Fruit fly (Drosophila melanogaster): ENCODE data around the gene Cyp4e3.
A peak's percentile ranks its signal among the peaks of the same experiment; 100 is the strongest.

Gene Cyp4e3

DNA sequence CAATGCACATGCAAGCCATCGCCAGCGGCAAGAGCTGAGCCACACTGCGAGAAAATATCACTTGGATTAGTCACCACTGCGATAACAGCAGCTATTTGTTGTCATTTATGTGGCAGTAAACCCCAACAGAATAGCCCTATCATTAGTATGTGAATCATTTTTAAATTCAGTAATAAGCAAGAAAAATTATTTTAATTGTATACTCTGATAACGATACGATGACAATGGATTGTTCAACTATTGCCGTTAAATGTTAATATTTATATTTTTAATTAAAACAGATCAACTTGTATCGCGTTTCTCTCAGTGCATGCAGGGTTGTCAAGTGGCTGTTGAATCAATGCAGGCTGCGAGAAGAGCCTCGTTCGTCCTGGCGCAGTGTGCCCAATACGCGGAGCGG lies 12.1 kb downstream of the Cyp4e3 start (continued):
- TF ChIP-seq dmrt99B (tag; optimal IDR thresholded peaks at IDR 0.05), result peak; percentile 45
- no peak for TF ChIP-seq Ravus (GFP tag; IDR thresholded peaks at IDR 0.05)
- TF ChIP-seq peb (GFP tag; IDR thresholded peaks at IDR 0.05), result no peak
- no peak for TF ChIP-seq CoRest (tag; optimal IDR thresholded peaks at IDR 0.05)
- no peak for TF ChIP-seq hbn (GFP tag; IDR thresholded peaks at IDR 0.05; ENCODE audit: partially characterized antibody)
- no peak for TF ChIP-seq Gsc (GFP tag; IDR thresholded peaks at IDR 0.05)
- TF ChIP-seq Side (GFP tag; optimal IDR thresholded peaks at IDR 0.05), result no peak
- peak; percentile 29; the same call in 1 of the 2 replicates for TF ChIP-seq CG14441 (GFP tag; IDR thresholded peaks at IDR 0.05)
- TF ChIP-seq ash1 (GFP tag; optimal IDR thresholded peaks at IDR 0.05), result no peak
- no peak for TF ChIP-seq crol (GFP tag; IDR thresholded peaks at IDR 0.05)
- no peak for TF ChIP-seq CG17385 (GFP tag; optimal IDR thresholded peaks at IDR 0.05)
- TF ChIP-seq toy (GFP tag; IDR thresholded peaks at IDR 0.05), result no peak
- TF ChIP-seq CG30020 (tag; optimal IDR thresholded peaks at IDR 0.05), result no peak
- no peak for TF ChIP-seq gt (GFP tag; IDR thresholded peaks at IDR 0.05)
- no peak for TF ChIP-seq CG14860 (GFP tag; IDR thresholded peaks at IDR 0.05; ENCODE audit: partially characterized antibody)
- no peak for TF ChIP-seq Hand (GFP tag; optimal IDR thresholded peaks at IDR 0.05)
- TF ChIP-seq CG4854 (GFP tag; optimal IDR thresholded peaks at IDR 0.05), result no peak
- TF ChIP-seq Jarid2 (GFP tag; optimal IDR thresholded peaks at IDR 0.05), result no peak
- TF ChIP-seq eve (GFP tag; optimal IDR thresholded peaks at IDR 0.05), result no peak
- no peak for TF ChIP-seq Pdp1 (GFP tag; optimal IDR thresholded peaks at IDR 0.05)
- peak; percentile 14 for TF ChIP-seq CG7556 (GFP tag; optimal IDR thresholded peaks at IDR 0.05)
- TF ChIP-seq CG7372 (GFP tag; IDR thresholded peaks at IDR 0.05), result no peak
- no peak for TF ChIP-seq CG15601 (tag; optimal IDR thresholded peaks at IDR 0.05)
- no peak for TF ChIP-seq CG11696 (GFP tag; IDR thresholded peaks at IDR 0.05)
- no peak for TF ChIP-seq CG4328 (GFP tag; optimal IDR thresholded peaks at IDR 0.05)
- TF ChIP-seq lilli (GFP tag; optimal IDR thresholded peaks at IDR 0.05), result no peak
- TF ChIP-seq CG15073 (GFP tag; optimal IDR thresholded peaks at IDR 0.05), result no peak
- no peak for TF ChIP-seq sc (optimal IDR thresholded peaks at IDR 0.05)
- no peak for TF ChIP-seq sc (GFP tag; optimal IDR thresholded peaks at IDR 0.05)
- TF ChIP-seq CG18599 (GFP tag; optimal IDR thresholded peaks at IDR 0.05), result no peak
- TF ChIP-seq CG2875 (GFP tag; optimal IDR thresholded peaks at IDR 0.05), result no peak
- no peak for TF ChIP-seq CG16813 (GFP tag; IDR thresholded peaks at IDR 0.05; ENCODE audit: partially characterized antibody)
- TF ChIP-seq CG11085 (GFP tag; IDR thresholded peaks at IDR 0.05), result no peak
- TF ChIP-seq CG31365 (tag; optimal IDR thresholded peaks at IDR 0.05), result no peak
- TF ChIP-seq shn (GFP tag; optimal IDR thresholded peaks at IDR 0.05), result no peak
- no peak for TF ChIP-seq CG9215 (GFP tag; IDR thresholded peaks at IDR 0.05)
- TF ChIP-seq CG31388 (GFP tag; optimal IDR thresholded peaks at IDR 0.05), result no peak
- TF ChIP-seq CG9932 (GFP tag; IDR thresholded peaks at IDR 0.05), result no peak
- no peak for TF ChIP-seq CG18764 (GFP tag; optimal IDR thresholded peaks at IDR 0.05)
- no peak for TF ChIP-seq NC2β (GFP tag; optimal IDR thresholded peaks at IDR 0.05)
- no peak for TF ChIP-seq CG3281 (GFP tag; optimal IDR thresholded peaks at IDR 0.05)
- no peak for TF ChIP-seq emc (GFP tag; optimal IDR thresholded peaks at IDR 0.05)
- peak; percentile 7; the same call in 1 of the 2 replicates for TF ChIP-seq Xrp1 (GFP tag; IDR thresholded peaks at IDR 0.05)
- no peak for TF ChIP-seq pum (GFP tag; optimal IDR thresholded peaks at IDR 0.05)
- TF ChIP-seq abd-A (tag; optimal IDR thresholded peaks at IDR 0.05), result no peak
- TF ChIP-seq sens (GFP tag), result peak; percentile 75
- no peak for TF ChIP-seq CG31224 (GFP tag; IDR thresholded peaks at IDR 0.05)
- TF ChIP-seq gcm2 (GFP tag; optimal IDR thresholded peaks at IDR 0.05), result no peak
- TF ChIP-seq CG1024 (GFP tag; IDR thresholded peaks at IDR 0.05), result no peak
- TF ChIP-seq Dip3 (GFP tag; optimal IDR thresholded peaks at IDR 0.05), result no peak
- TF ChIP-seq CG10147 (GFP tag; optimal IDR thresholded peaks at IDR 0.05), result peak; percentile 0
- no peak for TF ChIP-seq CG2889 (GFP tag; IDR thresholded peaks at IDR 0.05)
- TF ChIP-seq Adf1 (GFP tag; IDR thresholded peaks at IDR 0.05), result no peak

Data from whole organism, embryonic.